Fruit fly (Drosophila melanogaster): ENCODE results near the gene CG14130.

The CG14130 gene

DNA sequence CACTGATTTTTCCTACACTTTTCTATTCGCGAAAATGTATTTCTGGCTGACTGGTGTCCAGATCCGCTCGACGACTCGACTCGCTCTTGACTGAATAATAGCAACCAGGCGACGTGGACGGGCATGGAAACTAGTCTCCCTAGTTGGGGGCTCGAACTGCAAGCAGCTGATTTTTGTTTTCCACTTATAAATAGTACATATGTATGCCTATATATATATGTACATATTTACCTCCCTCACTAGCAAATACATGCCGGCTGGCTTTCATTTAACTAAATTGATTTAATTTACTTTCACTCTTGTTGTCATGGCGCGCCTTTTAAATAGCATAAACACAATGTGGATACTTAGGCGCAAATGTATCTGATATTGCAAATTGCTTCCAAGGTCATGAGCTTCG lies 14.5 kb upstream of the CG14130 start, which contains the start of gene Gcat:
Gene Gcat, minus strand, starts transcription at position 101 of the 400 bp plus-strand sequence.
- peak in 1 of 2 experiments; percentile 14 for TF ChIP-seq crp (GFP tag; optimal IDR thresholded peaks at IDR 0.05)
- TF ChIP-seq E2f2 (GFP tag; IDR thresholded peaks at IDR 0.05), result peak; percentile 26; the same call in 1 of the 2 replicates
- TF ChIP-seq vvl (GFP tag; IDR thresholded peaks at IDR 0.05), result no peak

DNA sequence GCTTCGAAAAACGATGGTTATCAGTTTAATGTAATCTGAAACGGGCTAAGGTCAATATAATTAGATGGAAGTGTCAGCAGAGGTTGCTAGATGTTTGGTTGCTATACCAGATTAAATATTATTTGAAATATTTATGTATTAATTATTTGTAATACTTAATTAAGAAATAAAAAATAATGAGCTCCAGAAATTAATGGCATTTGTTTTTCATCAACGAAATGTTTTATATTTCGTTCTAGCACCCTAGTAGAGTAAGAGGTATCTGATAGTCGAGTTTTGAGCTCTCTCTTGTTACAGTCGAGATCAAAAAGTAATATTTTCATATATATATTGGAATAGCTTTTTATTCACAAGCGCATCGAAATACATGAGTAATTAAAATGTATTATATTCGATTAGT lies 13.6 kb upstream of the CG14130 start:
- TF ChIP-seq Antp (GFP tag; optimal IDR thresholded peaks at IDR 0.05), result no peak
- no peak for TF ChIP-seq CG10654 (GFP tag; optimal IDR thresholded peaks at IDR 0.05)
- peak; percentile 52; the same call in 1 of the 3 replicates for TF ChIP-seq CG16813 (GFP tag; IDR thresholded peaks at IDR 0.05; ENCODE audit: partially characterized antibody)
- TF ChIP-seq Fer1 (GFP tag; optimal IDR thresholded peaks at IDR 0.05), result no peak
- TF ChIP-seq CG12942 (GFP tag; optimal IDR thresholded peaks at IDR 0.05), result no peak
- TF ChIP-seq hb (GFP tag; IDR thresholded peaks at IDR 0.05; ENCODE audit: partially characterized antibody), result 0 out of 3 replicates have a peak, but pooled peaks have one; percentile 15
- TF ChIP-seq HLH4C (GFP tag; IDR thresholded peaks at IDR 0.05; ENCODE audit: partially characterized antibody), result peak; percentile 79
- TF ChIP-seq CG9797 (GFP tag; optimal IDR thresholded peaks at IDR 0.05), result no peak
- TF ChIP-seq Camta (GFP tag; optimal IDR thresholded peaks at IDR 0.05), result no peak
- TF ChIP-seq CG10543 (GFP tag; optimal IDR thresholded peaks at IDR 0.05), result no peak
- TF ChIP-seq Doc3 (GFP tag; IDR thresholded peaks at IDR 0.05; ENCODE audit: partially characterized antibody), result no peak
- peak; percentile 25; the same call in 1 of the 2 replicates for TF ChIP-seq CG13287 (GFP tag; IDR thresholded peaks at IDR 0.05; ENCODE audit: partially characterized antibody)
- TF ChIP-seq Elba2 (GFP tag; optimal IDR thresholded peaks at IDR 0.05), result no peak
- no peak for TF ChIP-seq Eip74EF (GFP tag; optimal IDR thresholded peaks at IDR 0.05)
- 0 out of 2 replicates have a peak, but pooled peaks have one; percentile 40 for TF ChIP-seq sna (GFP tag; IDR thresholded peaks at IDR 0.05; ENCODE audit: partially characterized antibody)
- TF ChIP-seq NC2α (GFP tag; optimal IDR thresholded peaks at IDR 0.05), result no peak
- TF ChIP-seq Scr (GFP tag; IDR thresholded peaks at IDR 0.05; ENCODE audit: partially characterized antibody), result peak; percentile 39; the same call in 1 of the 2 replicates
- no peak for TF ChIP-seq Hmx (GFP tag; optimal IDR thresholded peaks at IDR 0.05)
- no peak for TF ChIP-seq CG16779 (GFP tag; IDR thresholded peaks at IDR 0.05)
- TF ChIP-seq D19B (GFP tag; optimal IDR thresholded peaks at IDR 0.05), result peak; percentile 56
- no peak for TF ChIP-seq E2f2 (GFP tag; IDR thresholded peaks at IDR 0.05)
- peak; percentile 62; the same call in 2 of the 3 replicates for TF ChIP-seq CG14860 (GFP tag; IDR thresholded peaks at IDR 0.05; ENCODE audit: partially characterized antibody)
- peak; percentile 20; the same call in 1 of the 2 replicates for TF ChIP-seq inv (GFP tag; IDR thresholded peaks at IDR 0.05; ENCODE audit: partially characterized antibody)
- TF ChIP-seq ttk (GFP tag; IDR thresholded peaks at IDR 0.05), result no peak
- TF ChIP-seq CG6791 (GFP tag; IDR thresholded peaks at IDR 0.05; ENCODE audit: partially characterized antibody), result peak; percentile 33; the same call in 1 of the 3 replicates
- TF ChIP-seq CG31441 (GFP tag; IDR thresholded peaks at IDR 0.05), result no peak
- TF ChIP-seq CG34224 (GFP tag; IDR thresholded peaks at IDR 0.05; ENCODE audit: partially characterized antibody), result no peak
- TF ChIP-seq NFAT (GFP tag; IDR thresholded peaks at IDR 0.05), result no peak
- TF ChIP-seq usp (GFP tag; optimal IDR thresholded peaks at IDR 0.05), result no peak

DNA sequence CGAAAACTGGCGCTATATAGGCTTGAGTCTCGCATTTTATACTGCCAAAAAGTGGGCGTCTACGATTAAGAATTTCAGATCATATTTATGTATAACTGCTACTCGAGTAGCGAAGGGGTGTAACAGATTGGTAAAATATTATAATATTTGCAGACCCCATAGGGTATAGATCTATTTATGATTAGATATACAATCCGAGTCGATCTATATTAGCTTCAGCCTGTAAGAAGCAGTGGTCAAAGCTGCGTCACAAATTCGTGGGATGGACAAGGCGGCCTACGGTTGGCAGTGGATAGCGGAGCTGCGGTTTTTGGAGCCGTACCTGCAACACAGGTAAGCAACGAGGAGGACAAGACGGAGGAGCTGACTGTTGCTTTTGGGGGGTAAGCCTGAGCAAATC lies 589 bp upstream of the CG14130 start, which contains the start of gene Cubn2:
Gene Cubn2, minus strand, starts transcription at position 101 of the 400 bp plus-strand sequence.
- TF ChIP-seq gce (GFP tag; IDR thresholded peaks at IDR 0.05) (no peak), bbx (GFP tag; IDR thresholded peaks at IDR 0.05; ENCODE audit: partially characterized antibody) (no peak), schlank (tag; optimal IDR thresholded peaks at IDR 0.05) (no peak), sr (GFP tag; IDR thresholded peaks at IDR 0.05) (no peak), CG10959 (GFP tag; IDR thresholded peaks at IDR 0.05) (no peak), CG12071 (GFP tag; optimal IDR thresholded peaks at IDR 0.05) (no peak), CG10366 (GFP tag; IDR thresholded peaks at IDR 0.05) (no peak), Six4 (GFP tag; optimal IDR thresholded peaks at IDR 0.05) (no peak), so (GFP tag; IDR thresholded peaks at IDR 0.05) (no peak), CG13424 (tag; optimal IDR thresholded peaks at IDR 0.05) (no peak), Med (GFP tag) (no peak), HLH4C (GFP tag; IDR thresholded peaks at IDR 0.05; ENCODE audit: partially characterized antibody) (no peak), crc (GFP tag; optimal IDR thresholded peaks at IDR 0.05) (no peak)

Measured in whole organism, embryonic.